Fruit fly (Drosophila melanogaster) ovary, adult (tissue): Measurements from ENCODE around the gene CG46026.

Experiments
- CG17801 ChIP-seq: fragments of 200-800 bp; optimal IDR thresholded peaks from 2 replicates; lab custom pipeline; 2019; ENCODE audit warnings: missing biosample characterization, mild to moderate bottlenecking, missing genetic modification characterization, moderate library complexity; ENCODE audit not compliant: partially characterized antibody

The CG46026 gene

DNA sequence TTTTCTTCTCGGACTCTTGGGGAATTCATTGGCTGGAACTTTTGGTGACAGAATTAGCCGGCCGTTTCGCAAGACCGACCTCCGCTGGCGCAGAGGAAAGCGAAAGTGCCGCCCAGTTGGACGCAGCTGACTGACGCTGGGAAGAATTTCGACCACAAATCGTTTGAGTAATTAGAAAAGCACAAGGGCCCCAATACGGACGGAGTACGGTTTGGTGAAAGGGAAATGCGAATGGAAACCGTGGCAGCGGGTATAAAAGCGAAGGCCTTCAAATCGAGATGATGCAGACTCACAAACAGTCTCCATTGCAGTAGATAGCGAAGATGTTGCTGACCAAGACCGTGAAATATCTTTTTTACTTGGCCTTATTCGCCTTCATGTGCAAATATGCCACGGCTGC lies 1.7 kb upstream of the CG46026 start, which contains the start of gene Osi16:
Gene Osi16 (plus strand): TSS at position 301 of the 400 bp plus-strand sequence.
- TF ChIP-seq CG17801, result no peak

DNA sequence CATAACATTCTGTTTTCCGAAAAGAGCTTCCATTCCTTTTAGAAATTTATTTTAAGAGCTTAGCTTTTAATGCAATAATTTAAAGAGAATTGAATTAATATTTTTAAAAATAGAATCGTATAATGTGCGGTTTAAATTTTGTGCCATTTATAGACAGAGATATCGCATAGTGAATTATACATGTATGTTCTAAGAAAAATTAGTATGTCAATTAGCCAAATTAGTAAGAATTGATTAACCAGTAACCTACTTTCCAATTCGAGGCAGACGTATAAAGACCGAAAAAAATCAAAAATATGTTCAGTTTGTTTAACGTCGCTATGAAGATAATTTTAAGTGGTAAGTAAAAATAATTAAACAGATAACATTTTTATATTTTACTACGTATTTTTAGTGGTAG lies 3.0 kb downstream of the CG46026 start, which contains the start of gene CG31560:
Gene CG31560 (plus strand): TSS at position 301 of the 400 bp plus-strand sequence.
- TF ChIP-seq CG17801, result no peak

DNA sequence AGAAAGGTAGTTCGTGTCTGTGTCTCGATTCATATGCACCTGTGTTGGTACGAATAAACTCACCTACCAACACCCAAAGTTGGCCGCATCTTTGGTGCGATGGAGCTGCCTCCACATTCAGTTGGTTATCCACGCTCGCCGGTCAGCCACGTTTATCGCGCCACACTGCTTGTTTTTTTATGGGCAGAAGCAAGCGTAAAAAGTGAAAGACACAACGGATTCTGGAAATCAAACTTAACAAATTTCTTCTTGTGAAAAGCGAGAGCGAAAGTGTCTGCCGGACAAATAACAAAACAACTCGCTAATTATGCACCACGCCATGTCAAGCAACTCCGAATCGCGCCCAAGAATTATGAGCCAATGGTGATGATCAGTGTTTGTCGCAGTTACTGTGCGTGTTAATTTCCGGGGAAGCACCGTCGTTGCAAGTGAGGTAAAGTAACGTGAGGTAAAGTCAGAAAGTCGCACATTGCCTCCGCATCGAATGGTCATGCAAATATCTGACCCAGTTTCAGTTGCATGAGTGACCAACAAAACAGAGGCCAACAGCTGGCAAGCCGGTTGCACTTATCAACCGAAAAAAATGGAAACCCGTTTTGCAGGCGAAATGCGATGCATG lies 5.1 kb downstream of the CG46026 start, which contains the start of gene Osi17:
Gene Osi17 (plus strand): TSS at position 132 of the 619 bp plus-strand sequence.
- no peak for TF ChIP-seq CG17801

DNA sequence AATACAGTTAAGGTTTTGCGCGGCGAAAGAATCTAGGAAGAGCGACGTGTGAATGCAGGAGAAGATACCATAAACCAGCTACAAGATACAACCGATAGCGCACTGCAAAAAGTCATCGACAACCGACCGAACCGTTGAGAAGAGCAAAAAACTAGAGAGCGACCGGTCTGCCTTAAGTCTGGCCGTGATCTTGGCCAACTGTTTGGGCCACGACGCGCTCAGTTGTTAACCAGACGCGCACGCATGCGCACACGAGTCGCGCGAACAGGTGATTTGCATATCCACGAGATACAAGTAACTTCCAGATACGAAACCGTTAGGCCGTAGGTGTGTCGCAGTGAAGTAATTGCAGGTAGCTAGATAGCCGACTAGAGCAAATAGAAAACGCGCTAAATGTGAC lies 8.4 kb downstream of the CG46026 start:
- TF ChIP-seq CG17801, result no peak

DNA sequence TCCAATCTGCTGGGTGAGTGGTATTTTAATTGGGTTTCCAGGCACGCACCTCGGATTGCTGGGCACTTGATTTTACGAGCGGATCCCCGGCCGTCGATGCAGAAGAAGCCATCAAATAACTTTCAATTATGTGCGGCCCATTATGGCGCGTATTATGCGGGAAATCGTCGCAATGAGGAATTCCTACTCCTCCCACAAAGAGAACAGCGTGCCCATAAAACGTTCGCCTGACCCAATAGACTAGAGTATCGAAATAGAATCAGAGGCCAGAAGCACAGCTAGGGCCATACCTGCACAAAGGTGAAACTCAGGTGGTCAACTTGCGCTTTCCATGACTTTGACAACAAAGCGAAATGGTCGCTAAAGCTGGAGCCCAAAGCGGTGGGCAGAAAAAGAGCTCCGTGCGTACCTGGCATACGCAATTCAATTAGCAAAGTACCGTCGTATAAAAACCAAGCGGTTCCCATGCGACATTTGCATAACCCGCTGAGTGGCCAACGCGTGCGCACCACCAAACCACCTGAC lies 23.2 kb downstream of the CG46026 start, which contains the start of gene Osi18:
Gene Osi18 (plus strand): TSS at position 475 of the 525 bp plus-strand sequence.
- TF ChIP-seq CG17801, result no peak

DNA sequence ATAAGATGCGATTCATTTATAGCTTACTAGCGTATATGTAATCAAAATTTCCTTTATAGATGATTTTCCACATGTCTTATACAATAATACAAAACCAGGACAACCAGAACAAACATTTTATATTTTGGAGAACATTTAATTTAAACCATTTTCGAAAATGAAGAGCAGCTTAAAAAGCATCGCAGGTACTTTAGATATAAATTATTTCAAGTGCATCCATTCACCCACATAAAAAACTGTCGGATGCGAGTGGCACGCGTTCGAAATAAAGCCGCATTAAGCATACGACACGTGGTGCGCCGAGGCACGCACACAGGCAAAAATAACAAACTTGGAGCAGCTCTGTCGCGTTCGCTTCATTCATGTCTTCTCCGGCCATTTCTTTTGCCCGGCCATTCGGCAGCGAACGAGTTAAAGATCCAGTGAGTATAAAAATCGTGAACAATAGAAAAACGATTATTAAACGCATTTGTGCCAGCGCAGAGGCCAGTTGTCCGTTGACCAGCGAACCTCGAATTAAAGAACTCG lies 28.3 kb downstream of the CG46026 start, which contains the start of gene Osi19:
Gene Osi19 (plus strand): TSS at position 457 of the 528 bp plus-strand sequence.
- no peak for TF ChIP-seq CG17801

DNA sequence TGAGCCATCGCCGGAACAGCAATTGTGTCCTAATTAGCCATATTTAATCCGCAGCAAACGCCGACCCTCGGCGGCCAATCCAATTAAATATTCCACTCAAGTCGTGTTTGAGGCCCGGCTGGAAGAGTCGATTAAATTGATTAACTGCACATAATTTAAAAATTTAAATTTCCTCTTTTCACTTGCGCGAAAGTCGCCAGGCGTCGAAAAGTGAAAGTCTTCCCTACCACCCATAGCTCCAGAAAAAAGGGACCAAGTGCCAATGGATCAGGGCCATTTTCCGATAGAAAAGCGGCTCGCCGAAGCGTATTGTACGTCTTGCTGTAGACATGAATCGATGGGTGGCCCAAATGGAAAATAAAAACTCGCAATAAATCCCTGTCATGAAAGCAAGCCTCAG lies 30.7 kb downstream of the CG46026 start:
- TF ChIP-seq CG17801, result no peak

DNA sequence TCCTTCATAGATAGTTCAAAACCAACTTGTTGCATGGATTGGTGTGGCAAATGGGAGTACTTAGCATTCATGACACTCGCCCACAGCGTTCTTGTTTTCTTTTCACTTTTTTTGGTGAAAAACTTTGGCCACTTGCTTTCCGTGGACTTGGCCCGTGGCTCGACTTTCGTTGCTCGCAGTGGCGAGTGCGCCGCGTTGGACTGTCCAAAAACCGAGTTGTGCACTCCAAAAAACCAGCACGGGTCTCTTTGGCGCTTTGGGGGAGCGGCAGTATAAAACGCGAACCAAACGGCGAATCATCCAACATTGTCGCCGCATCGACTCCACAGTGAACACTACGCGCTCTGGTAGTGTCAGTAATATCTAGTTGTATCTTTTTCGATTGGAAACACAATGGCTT lies 33.1 kb downstream of the CG46026 start, which contains the start of gene Osi20:
Gene Osi20 (plus strand): TSS at position 301 of the 400 bp plus-strand sequence.
- no peak for TF ChIP-seq CG17801

DNA sequence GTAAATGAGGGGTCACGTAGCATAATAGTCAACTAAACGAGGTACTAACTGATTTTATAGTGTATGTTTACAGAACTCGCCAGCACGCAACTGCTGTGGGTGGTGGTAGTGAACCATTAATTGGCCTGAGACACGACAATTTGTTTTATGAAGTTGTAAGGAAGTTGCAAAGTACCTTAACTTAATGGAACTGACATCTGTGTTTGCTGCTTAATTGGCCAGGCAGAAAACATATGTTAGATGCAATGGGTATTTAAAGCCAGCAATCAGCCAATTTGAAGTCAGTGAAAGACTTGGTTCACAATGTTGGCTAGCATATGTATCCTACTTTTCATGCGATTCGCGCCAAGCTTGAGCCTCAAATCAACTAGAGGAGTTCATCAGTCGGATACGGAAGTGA lies 35.0 kb downstream of the CG46026 start, which contains the start of gene CG17917:
Gene CG17917 (plus strand): TSS at position 301 of the 400 bp plus-strand sequence.
- TF ChIP-seq CG17801, result no peak

DNA sequence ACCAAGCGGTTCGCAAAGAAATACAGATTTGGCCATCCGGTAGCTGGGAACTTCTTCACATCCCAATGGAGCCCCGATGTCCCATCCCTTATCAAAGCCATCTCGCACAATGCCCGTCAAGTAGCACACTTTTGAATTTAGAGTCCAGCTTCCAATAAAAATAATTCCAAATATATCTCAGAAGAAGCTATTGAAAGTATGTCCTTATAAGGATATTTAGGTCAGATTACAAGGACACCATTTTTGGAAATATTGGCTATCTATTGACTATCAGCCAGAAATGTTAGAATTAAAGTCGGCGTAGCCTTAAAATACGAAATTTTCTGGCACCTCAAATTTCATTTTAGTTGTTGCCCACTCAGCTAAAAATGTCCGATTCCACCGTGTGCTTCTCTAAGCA lies 36.0 kb downstream of the CG46026 start, which contains the start of gene CG10298:
Gene CG10298 (plus strand): TSS at position 301 of the 400 bp plus-strand sequence.
- TF ChIP-seq CG17801, result no peak

DNA sequence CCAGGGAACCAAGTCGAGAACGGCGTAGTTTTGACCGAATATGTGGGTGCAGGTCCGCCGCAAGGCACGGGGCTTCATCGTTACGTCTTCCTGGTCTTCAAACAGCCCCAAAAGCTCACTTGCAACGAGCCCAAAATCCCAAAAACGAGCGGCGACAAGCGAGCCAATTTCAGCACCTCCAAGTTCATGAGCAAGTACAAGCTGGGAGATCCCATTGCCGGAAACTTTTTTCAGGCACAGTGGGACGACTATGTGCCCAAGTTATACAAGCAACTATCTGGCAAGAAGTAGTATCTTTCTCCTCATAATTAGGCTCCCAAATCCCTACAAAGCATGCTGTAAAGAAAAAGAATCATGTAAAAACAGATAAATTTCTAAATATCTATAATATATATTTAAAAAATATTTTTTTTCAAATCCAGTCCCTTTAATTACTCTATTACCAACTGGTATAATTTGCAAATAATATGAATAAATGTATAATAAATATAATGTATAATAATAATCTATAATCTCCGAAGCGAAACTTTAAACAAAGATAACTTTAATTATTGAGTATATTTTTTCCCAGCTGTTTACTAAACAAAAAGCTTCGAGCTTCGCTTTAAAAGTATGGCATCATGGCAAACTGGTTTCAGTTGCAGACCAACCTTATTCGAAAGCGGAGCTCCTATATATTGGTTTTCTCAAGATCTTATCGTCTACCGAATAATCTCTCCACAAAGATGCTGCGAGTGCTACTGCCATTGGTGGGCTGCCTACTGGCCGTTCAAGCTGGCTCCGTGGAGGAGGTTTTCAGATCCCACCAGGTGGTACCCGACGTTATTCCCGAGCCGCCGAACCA lies 36.9 kb downstream of the CG46026 start, which contains the start of gene CG17919:
Gene CG17919 (plus strand): TSS at position 634 of the 844 bp plus-strand sequence.
- TF ChIP-seq CG17801, result no peak

DNA sequence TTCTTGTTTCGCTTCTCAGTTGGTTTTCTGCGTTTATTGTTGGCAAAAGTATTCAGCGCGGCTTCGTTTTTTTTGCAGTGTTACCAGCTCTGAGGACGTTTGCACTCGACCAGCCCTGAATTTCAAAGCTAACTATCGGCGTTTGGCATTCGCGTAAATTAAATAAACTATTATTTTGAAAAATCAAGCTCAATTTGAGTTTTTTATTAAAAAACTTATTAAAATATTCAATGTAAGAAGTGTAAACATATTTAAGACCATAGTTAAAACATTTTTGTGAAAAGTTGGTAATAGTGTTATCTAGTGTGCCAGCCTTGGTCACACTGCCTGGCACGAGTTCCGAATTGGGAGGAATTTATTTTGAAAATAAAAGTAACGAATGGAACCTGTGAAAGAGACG lies 39.1 kb downstream of the CG46026 start, which contains the start of the genes SmD2 and CG18048:
Gene SmD2 (minus strand): TSS at position 98 of the 400 bp plus-strand sequence.
Gene CG18048 (plus strand): TSS at position 298 of the 400 bp plus-strand sequence.
- TF ChIP-seq CG17801, result peak; percentile 43

DNA sequence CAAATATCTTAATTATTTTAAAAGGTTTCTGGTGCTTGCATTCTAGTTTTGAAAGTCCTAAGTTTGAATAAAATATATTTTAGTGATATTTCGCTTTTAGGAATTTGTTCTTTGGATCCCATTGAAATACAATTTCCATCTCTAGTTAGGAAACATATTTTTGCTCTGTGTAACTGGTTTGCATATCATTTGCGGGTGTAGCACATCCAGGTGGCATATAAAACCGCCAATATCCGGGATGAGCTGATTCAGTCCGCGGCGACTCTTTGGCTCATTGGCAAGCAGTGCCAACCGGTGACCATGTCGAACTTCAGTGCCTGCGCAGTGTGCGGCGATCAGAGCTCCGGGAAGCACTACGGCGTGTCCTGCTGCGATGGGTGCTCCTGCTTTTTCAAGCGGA lies 42.3 kb downstream of the CG46026 start, which contains the start of gene Hr83:
Gene Hr83 (plus strand): TSS at position 301 of the 400 bp plus-strand sequence.
- TF ChIP-seq CG17801, result no peak

DNA sequence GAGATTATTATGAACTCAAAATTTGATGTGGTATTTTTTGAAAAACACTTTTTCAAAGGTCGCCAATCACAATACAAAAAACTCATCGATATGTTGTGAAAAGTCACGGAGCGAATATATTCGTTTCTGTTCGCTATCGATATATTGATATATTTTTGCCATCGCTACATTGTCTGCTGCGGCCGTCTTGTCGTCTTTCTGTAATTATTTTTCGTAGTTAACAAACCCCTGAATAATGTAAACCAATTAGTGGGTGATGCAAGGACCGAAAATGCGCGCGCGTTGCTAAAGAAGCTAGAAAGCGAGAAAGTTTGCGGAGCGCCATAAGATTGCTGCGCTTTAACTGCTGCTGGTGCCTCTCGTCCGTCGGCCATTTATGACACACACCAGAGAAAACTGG lies 44.1 kb downstream of the CG46026 start, which contains the start of gene Pak:
Gene Pak (plus strand): TSS at position 142 of the 400 bp plus-strand sequence.
- TF ChIP-seq CG17801, result no peak

DNA sequence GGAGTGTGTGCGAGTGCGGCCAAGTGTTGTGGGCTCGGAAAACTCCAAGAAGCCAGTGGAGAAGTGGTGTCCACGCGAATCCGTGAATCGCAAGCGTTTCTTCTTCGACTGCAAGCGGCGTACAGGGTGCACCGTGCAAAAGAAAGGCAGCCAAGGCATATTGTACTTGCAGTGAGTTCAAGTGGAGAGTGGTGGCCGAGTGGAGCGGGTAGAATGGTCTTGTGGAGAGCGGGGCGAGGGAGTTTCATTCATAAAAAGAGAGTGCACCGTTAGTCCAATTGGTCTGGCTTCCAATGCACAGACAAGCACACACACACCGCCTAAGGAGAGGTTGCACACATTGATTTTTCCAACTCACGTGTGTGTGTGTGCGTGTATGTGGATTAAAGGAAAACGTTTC lies 44.5 kb downstream of the CG46026 start:
- no peak for TF ChIP-seq CG17801
